Worm (Caenorhabditis elegans) whole organism, young adult: ENCODE measurements around the gene F37B12.1.

Source experiments
- F57A8.1 ChIP-seq: fragments of 200-800 bp; sonication (Bioruptor generic); optimal IDR thresholded peaks from 2 replicates; lab custom pipeline; 2018; ENCODE audit warnings: mild to moderate bottlenecking, missing genetic modification characterization, moderate library complexity, missing compliant biosample characterization
- athp-1 ChIP-seq: sonication (generic microtip); optimal IDR thresholded peaks from 2 replicates; lab custom pipeline; 2017; ENCODE audit warnings: mild to moderate bottlenecking, missing genetic modification characterization, missing compliant biosample characterization
- attf-6 ChIP-seq: fragments of 200-800 bp; sonication (Bioruptor generic); IDR thresholded peaks from 2 replicates; pipeline ENCODE4 v1.3.6; 2022; ENCODE audit warnings: missing genetic modification reagents, missing genetic modification characterization, missing compliant biosample characterization
- lag-1 ChIP-seq: fragments of 200-800 bp; sonication (Bioruptor generic); IDR thresholded peaks from 2 replicates; pipeline ENCODE4 v1.3.6; 2022; ENCODE audit warnings: missing genetic modification reagents, missing genetic modification characterization, missing compliant biosample characterization
- lin-35 ChIP-seq, 3 experiments: fragments of 150-350 bp in 2 of 3; sonication (generic microtip) in 1 of 3; optimal IDR thresholded peaks; 2 replicates each; lab custom pipeline; 2014 to 2018; ENCODE audit warnings: missing biosample characterization in 3 of 3, missing genetic modification characterization in 3 of 3, missing genetic modification reagents in 3 of 3
- madf-6 ChIP-seq: fragments of 200-800 bp; sonication (Bioruptor generic); IDR thresholded peaks from 2 replicates; pipeline ENCODE4 v1.3.6; 2022; ENCODE audit warnings: missing genetic modification reagents, missing genetic modification characterization, missing compliant biosample characterization
- nfya-1 ChIP-seq: sonication (generic microtip); optimal IDR thresholded peaks from 2 replicates; lab custom pipeline; 2017; ENCODE audit warnings: antibody characterized with exemption, missing compliant biosample characterization, missing genetic modification characterization, borderline replicate concordance; ENCODE audit not compliant: insufficient read depth
- nfyb-1 ChIP-seq: fragments of 200-800 bp; sonication (Bioruptor generic); IDR thresholded peaks from 2 replicates; pipeline ENCODE4 v1.3.6; 2022; ENCODE audit warnings: missing genetic modification reagents, missing genetic modification characterization, missing compliant biosample characterization
- somi-1 ChIP-seq: fragments of 200-800 bp; sonication (Bioruptor generic); optimal IDR thresholded peaks from 2 replicates; lab custom pipeline; 2018; ENCODE audit warnings: mild to moderate bottlenecking, missing genetic modification characterization, missing compliant biosample characterization
- unc-62 ChIP-seq: fragments of 150-350 bp; optimal IDR thresholded peaks from 2 replicates; lab custom pipeline; 2014; ENCODE audit warnings: missing biosample characterization, missing genetic modification reagents, missing genetic modification characterization
- zfh-2 ChIP-seq: fragments of 200-800 bp; sonication (Bioruptor generic); conservative IDR thresholded peaks from 2 replicates; pipeline ENCODE4 v1.3.6; 2022; ENCODE audit warnings: missing genetic modification reagents, missing genetic modification characterization, missing compliant biosample characterization
- ztf-18 ChIP-seq: sonication (generic microtip); optimal IDR thresholded peaks from 2 replicates; lab custom pipeline; 2016; ENCODE audit warnings: missing genotype, mild to moderate bottlenecking, missing genetic modification characterization, missing compliant biosample characterization
- ztf-3 ChIP-seq: fragments of 200-800 bp; sonication (Bioruptor generic); optimal IDR thresholded peaks from 2 replicates; lab custom pipeline; 2018; ENCODE audit warnings: mild to moderate bottlenecking, missing genetic modification characterization, missing compliant biosample characterization

- TF ChIP-seq zfh-2 (GFP tag; lab: Robert Waterston, UW) (no peak), somi-1 (no peak), nfyb-1 (GFP tag; lab: Robert Waterston, UW) (no peak), ztf-3 (no peak), lin-35 (GFP tag; optimal IDR thresholded peaks at IDR 0.05; lab: Kevin White, UChicago) (no peak), lag-1 (GFP tag; lab: Robert Waterston, UW) (no peak), nfya-1 (no peak), madf-6 (no peak), F57A8.1 (GFP tag; lab: Kevin White, UChicago) (no peak), athp-1 (tag; lab: Kevin White, UChicago) (no peak), attf-6 (GFP tag; lab: Robert Waterston, UW) (no peak), unc-62 (GFP tag; lab: Kevin White, UChicago) (no peak), ztf-18 (tag; lab: Kevin White, UChicago) (no peak)
These were observed 35.4 kb upstream of the F37B12.1 start for ce11 chrII:9064437-9064836.
